Fruit fly (Drosophila melanogaster): ENCODE measurements around the gene chm.
A peak's percentile ranks its signal among the peaks of the same experiment; 100 is the strongest.

chm gene

dm6 chr2L:7434737-7435356 lies 22.6 kb downstream of the chm start (continued):
- TF ChIP-seq ssp (GFP tag; IDR thresholded peaks at IDR 0.05) (no peak), Ets65A (GFP tag) (no peak), Fer3 (tag; optimal IDR thresholded peaks at IDR 0.05) (peak; percentile 62), E2f1 (GFP tag; IDR thresholded peaks at IDR 0.05) (peak; percentile 51; the same call in 1 of the 2 replicates), CG6683 (GFP tag; optimal IDR thresholded peaks at IDR 0.05) (no peak), slou (GFP tag; optimal IDR thresholded peaks at IDR 0.05) (no peak), Blimp-1 (GFP tag; optimal IDR thresholded peaks at IDR 0.05) (peak; percentile 36), CG13296 (GFP tag; optimal IDR thresholded peaks at IDR 0.05) (peak; percentile 41), dmrt99B (tag; optimal IDR thresholded peaks at IDR 0.05) (peak; percentile 12), CG12219 (GFP tag; optimal IDR thresholded peaks at IDR 0.05) (peak; percentile 9), Taf1 (GFP tag; IDR thresholded peaks at IDR 0.05) (peak; percentile 74), CG17912 (GFP tag; optimal IDR thresholded peaks at IDR 0.05) (no peak), tin (GFP tag; optimal IDR thresholded peaks at IDR 0.05) (peak; percentile 22), cato (GFP tag; optimal IDR thresholded peaks at IDR 0.05; ENCODE audit: borderline replicate concordance) (no peak), schlank (tag; optimal IDR thresholded peaks at IDR 0.05) (no peak), run (tag; optimal IDR thresholded peaks at IDR 0.05) (no peak), z (GFP tag; IDR thresholded peaks at IDR 0.05) (no peak), trh (GFP tag; optimal IDR thresholded peaks at IDR 0.05) (no peak), CG3847 (GFP tag; IDR thresholded peaks at IDR 0.05) (peak; percentile 51), CG11247 (GFP tag; IDR thresholded peaks at IDR 0.05) (peak; percentile 60; the same call in 1 of the 2 replicates), zen (tag; optimal IDR thresholded peaks at IDR 0.05) (no peak), CG10543 (GFP tag; optimal IDR thresholded peaks at IDR 0.05) (no peak), B-H2 (GFP tag; optimal IDR thresholded peaks at IDR 0.05) (peak; percentile 18), ranshi (GFP tag; IDR thresholded peaks at IDR 0.05) (peak; percentile 38), lola (GFP tag; optimal IDR thresholded peaks at IDR 0.05) (no peak), croc (GFP tag; conservative IDR thresholded peaks at IDR 0.05) (no peak), CG18599 (GFP tag; optimal IDR thresholded peaks at IDR 0.05) (peak; percentile 67), Gsc (GFP tag; IDR thresholded peaks at IDR 0.05) (no peak), HHEX (GFP tag; optimal IDR thresholded peaks at IDR 0.05) (no peak), Lim3 (GFP tag; IDR thresholded peaks at IDR 0.05) (no peak), CG12391 (tag; optimal IDR thresholded peaks at IDR 0.05) (peak; percentile 35), tna (GFP tag; IDR thresholded peaks at IDR 0.05; ENCODE audit: partially characterized antibody) (no peak), Hmr (GFP tag; optimal IDR thresholded peaks at IDR 0.05) (peak; percentile 53), D19B (GFP tag; optimal IDR thresholded peaks at IDR 0.05) (no peak), CG10267 (tag; optimal IDR thresholded peaks at IDR 0.05) (peak; percentile 8), Med (GFP tag) (no peak), CG11695 (GFP tag; IDR thresholded peaks at IDR 0.05) (peak; percentile 77), CG3281 (GFP tag; optimal IDR thresholded peaks at IDR 0.05) (peak; percentile 13), bcd (GFP tag; optimal IDR thresholded peaks at IDR 0.05) (no peak), Hsf (GFP tag; optimal IDR thresholded peaks at IDR 0.05) (no peak), BEAF-32 (GFP tag; optimal IDR thresholded peaks at IDR 0.05) (no peak), CG34224 (GFP tag; IDR thresholded peaks at IDR 0.05; ENCODE audit: partially characterized antibody) (no peak), CG32767 (GFP tag; IDR thresholded peaks at IDR 0.05) (peak; percentile 21; the same call in 1 of the 2 replicates), CG12071 (GFP tag; optimal IDR thresholded peaks at IDR 0.05) (no peak), CG2678 (tag; optimal IDR thresholded peaks at IDR 0.05) (peak; percentile 66), HLH3B (GFP tag; IDR thresholded peaks at IDR 0.05) (peak; percentile 68), Asciz (GFP tag; optimal IDR thresholded peaks at IDR 0.05) (no peak), CG15514 (GFP tag; optimal IDR thresholded peaks at IDR 0.05) (no peak), CG17385 (GFP tag; optimal IDR thresholded peaks at IDR 0.05) (peak; percentile 9)

Measured in whole organism, embryonic.